Fruit fly (Drosophila melanogaster): Measurements from ENCODE around the gene CG15536.

DNA sequence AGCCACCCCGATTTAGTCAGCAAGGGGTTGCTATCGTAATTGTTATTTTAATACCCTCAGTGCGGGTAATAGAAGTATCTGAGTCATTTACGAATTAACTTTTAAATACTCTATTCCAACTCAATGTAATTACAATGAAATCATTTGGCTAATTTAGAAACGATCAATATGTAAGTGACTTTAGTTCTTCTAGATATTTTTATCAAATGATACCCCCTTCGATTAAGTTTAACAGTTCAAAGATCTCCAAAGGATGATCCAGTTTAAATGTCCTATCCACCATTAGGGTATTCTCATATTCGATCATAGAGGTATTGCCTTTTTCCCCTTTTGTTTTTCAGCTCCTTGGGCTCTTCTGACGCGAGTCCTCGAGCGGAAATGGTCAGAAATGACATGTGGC, 31.1 kb downstream of the CG15536 start:
- TF ChIP-seq CG8478 (optimal IDR thresholded peaks at IDR 0.05): no peak
- TF ChIP-seq CTCF (optimal IDR thresholded peaks at IDR 0.05): no peak
